Worm (Caenorhabditis elegans): ENCODE results near the gene ptp-1.

DNA sequence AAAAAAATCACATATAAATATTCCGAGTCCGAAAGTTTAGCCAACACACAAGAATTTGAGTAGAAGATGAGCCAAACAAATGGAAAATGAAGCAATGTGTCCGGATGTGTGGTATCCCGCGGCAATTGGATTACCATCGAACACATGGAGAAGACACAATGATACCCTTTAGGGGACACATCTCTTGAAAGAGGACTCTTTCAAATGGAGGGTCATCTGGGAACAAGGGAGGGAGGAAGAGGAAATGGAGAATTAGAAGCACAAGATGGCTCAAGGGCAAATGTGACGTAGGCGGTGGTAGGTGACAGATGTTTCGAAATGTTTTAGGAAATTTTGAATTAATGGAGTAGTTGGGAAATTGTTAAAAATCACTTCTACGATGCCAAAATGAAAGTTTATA, 47.5 kb upstream of the ptp-1 start:
- TF ChIP-seq ama-1 (optimal IDR thresholded peaks at IDR 0.05) (no peak), ets-7 (tag; optimal IDR thresholded peaks at IDR 0.05) (no peak), aly-1 (tag; optimal IDR thresholded peaks at IDR 0.05) (no peak)

All from whole organism, early embryonic.